Worm (Caenorhabditis elegans) whole organism, mixed stage, embryonic: ENCODE data around the gene tsn-1.

Experiments
- blmp-1 ChIP-seq: fragments of 150-350 bp; optimal IDR thresholded peaks from 2 replicates; lab custom pipeline; 2014; ENCODE audit warnings: missing biosample characterization, missing genetic modification characterization
- elt-3 ChIP-seq: fragments of 150-350 bp; optimal IDR thresholded peaks from 2 replicates; lab custom pipeline; 2014; ENCODE audit warnings: missing biosample characterization, missing genetic modification characterization
- lsy-2 ChIP-seq: fragments of 150-350 bp; optimal IDR thresholded peaks from 2 replicates; lab custom pipeline; 2014; ENCODE audit warnings: missing biosample characterization, missing genetic modification characterization
- nhr-12 ChIP-seq: fragments of 150-350 bp; optimal IDR thresholded peaks from 2 replicates; lab custom pipeline; 2014; ENCODE audit warnings: missing biosample characterization, missing genetic modification characterization
- nhr-237 ChIP-seq: fragments of 150-350 bp; optimal IDR thresholded peaks from 2 replicates; lab custom pipeline; 2014; ENCODE audit warnings: missing biosample characterization, missing genetic modification characterization
- nhr-28 ChIP-seq: fragments of 150-350 bp; optimal IDR thresholded peaks from 2 replicates; lab custom pipeline; 2014; ENCODE audit warnings: missing biosample characterization, missing genetic modification characterization
- sem-2 ChIP-seq: fragments of 200-800 bp; sonication (Bioruptor generic); optimal IDR thresholded peaks from 2 replicates; lab custom pipeline; 2018; ENCODE audit warnings: mild to moderate bottlenecking, missing genetic modification characterization, missing compliant biosample characterization
- sptf-1 ChIP-seq: sonication (generic microtip); optimal IDR thresholded peaks from 2 replicates; lab custom pipeline; 2017; ENCODE audit warnings: mild to moderate bottlenecking, missing genetic modification characterization, moderate library complexity, missing compliant biosample characterization
- unc-39 ChIP-seq: fragments of 150-350 bp; optimal IDR thresholded peaks from 2 replicates; lab custom pipeline; 2014; ENCODE audit warnings: missing biosample characterization, missing genetic modification characterization
- unc-62 ChIP-seq: fragments of 150-350 bp; optimal IDR thresholded peaks from 2 replicates; lab custom pipeline; 2014; ENCODE audit warnings: missing biosample characterization, missing genetic modification reagents, missing genetic modification characterization
- ztf-11 ChIP-seq: fragments of 150-350 bp; optimal IDR thresholded peaks from 2 replicates; lab custom pipeline; 2014; ENCODE audit warnings: missing biosample characterization, missing genetic modification characterization

- TF ChIP-seq nhr-12 (tag; lab: Kevin White, UChicago): no peak
- TF ChIP-seq unc-62 (GFP tag; lab: Kevin White, UChicago): no peak
- TF ChIP-seq sem-2 (GFP tag; lab: Kevin White, UChicago): no peak
- TF ChIP-seq sptf-1: no peak
- TF ChIP-seq nhr-28 (tag; lab: Kevin White, UChicago): no peak
- no peak for TF ChIP-seq ztf-11 (tag; lab: Kevin White, UChicago)
- TF ChIP-seq nhr-237: no peak
- TF ChIP-seq blmp-1 (tag; lab: Kevin White, UChicago): no peak
- TF ChIP-seq elt-3: no peak
- TF ChIP-seq lsy-2 (tag; lab: Kevin White, UChicago): no peak
- no peak for TF ChIP-seq unc-39 (tag; lab: Kevin White, UChicago)
These were observed 30.7 kb downstream of the tsn-1 start, which contains the start of gene ctsa-1.1 for ce11 chrII:4737348-4737747.
